Worm (Caenorhabditis elegans): ENCODE measurements around the gene F59E12.1.

The F59E12.1 gene

ce11 chrII:5701485-5701884, 47.2 kb downstream of the F59E12.1 start (continued):
- no peak for TF ChIP-seq fkh-10 (GFP tag; optimal IDR thresholded peaks at IDR 0.05)
- no peak for TF ChIP-seq Y75B8A.6 (GFP tag; IDR thresholded peaks at IDR 0.05)
- no peak for TF ChIP-seq pha-4 (GFP tag; IDR thresholded peaks at IDR 0.05)
- no peak for TF ChIP-seq pha-4 (tag; optimal IDR thresholded peaks at IDR 0.05)
- no peak for TF ChIP-seq lim-7 (GFP tag; IDR thresholded peaks at IDR 0.05)
- TF ChIP-seq F26F4.8 (GFP tag; conservative IDR thresholded peaks at IDR 0.05) = no peak
- TF ChIP-seq rbr-2 (tag; optimal IDR thresholded peaks at IDR 0.05) = peak; percentile 59
- TF ChIP-seq nhr-76 (tag; optimal IDR thresholded peaks at IDR 0.05) = no peak
- TF ChIP-seq spr-1 (tag; optimal IDR thresholded peaks at IDR 0.05) = peak; percentile 21
- peak; percentile 0 for TF ChIP-seq nhr-11 (tag; optimal IDR thresholded peaks at IDR 0.05)
- TF ChIP-seq madf-5 (GFP tag; IDR thresholded peaks at IDR 0.05) = no peak
- TF ChIP-seq nhr-6 (tag; optimal IDR thresholded peaks at IDR 0.05) = peak; percentile 46
- peak; percentile 56 for TF ChIP-seq mep-1 (tag; optimal IDR thresholded peaks at IDR 0.05)
- no peak for TF ChIP-seq tag-97 (GFP tag; IDR thresholded peaks at IDR 0.05)
- TF ChIP-seq ztf-11 (tag; optimal IDR thresholded peaks at IDR 0.05) = no peak
- no peak for TF ChIP-seq skn-1 (tag; optimal IDR thresholded peaks at IDR 0.05)
- TF ChIP-seq fos-1 (tag; optimal IDR thresholded peaks at IDR 0.05) = no peak
- no peak for TF ChIP-seq nhr-237 (tag; optimal IDR thresholded peaks at IDR 0.05)
- no peak for TF ChIP-seq Y105C5A.15 (GFP tag; IDR thresholded peaks at IDR 0.05)
- peak; percentile 86 for TF ChIP-seq hlh-30 (tag; optimal IDR thresholded peaks at IDR 0.05; ENCODE audit: insufficient read depth)
- no peak for TF ChIP-seq daf-12 (tag; optimal IDR thresholded peaks at IDR 0.05)
- TF ChIP-seq sdz-12 (GFP tag; optimal IDR thresholded peaks at IDR 0.05) = no peak
- TF ChIP-seq nhr-42 (GFP tag; IDR thresholded peaks at IDR 0.05) = no peak
- TF ChIP-seq egl-43 (GFP tag; IDR thresholded peaks at IDR 0.05) = no peak
- peak; percentile 30 for TF ChIP-seq jun-1 (tag; optimal IDR thresholded peaks at IDR 0.05)
- no peak for TF ChIP-seq gei-8 (GFP tag; optimal IDR thresholded peaks at IDR 0.05)
- TF ChIP-seq daf-16 (GFP tag; optimal IDR thresholded peaks at IDR 0.05) = no peak
- peak; percentile 60 for TF ChIP-seq daf-16 (tag; optimal IDR thresholded peaks at IDR 0.05)
- no peak for TF ChIP-seq daf-19 (GFP tag; conservative IDR thresholded peaks at IDR 0.05)
- no peak for TF ChIP-seq lir-3 (tag; optimal IDR thresholded peaks at IDR 0.05)
- TF ChIP-seq nhr-102 (tag; optimal IDR thresholded peaks at IDR 0.05) = peak; percentile 66
- no peak for TF ChIP-seq zag-1 (tag; optimal IDR thresholded peaks at IDR 0.05)
- peak; percentile 30 for TF ChIP-seq spr-3 (GFP tag; optimal IDR thresholded peaks at IDR 0.05)
- peak; percentile 45; the same call in 1 of the 2 replicates for TF ChIP-seq php-3 (GFP tag; IDR thresholded peaks at IDR 0.05)
- TF ChIP-seq R02D3.7 (tag; optimal IDR thresholded peaks at IDR 0.05) = no peak
- TF ChIP-seq nhr-28 (tag; optimal IDR thresholded peaks at IDR 0.05) = peak; percentile 11
- TF ChIP-seq set-16 (GFP tag; IDR thresholded peaks at IDR 0.05) = no peak
- TF ChIP-seq ceh-44 (GFP tag; IDR thresholded peaks at IDR 0.05) = peak; percentile 93
- TF ChIP-seq aha-1 (tag) = peak; percentile 26
- TF ChIP-seq tra-1 (GFP tag; IDR thresholded peaks at IDR 0.05) = no peak
- TF ChIP-seq dmd-8 (GFP tag; IDR thresholded peaks at IDR 0.05) = no peak
- no peak for TF ChIP-seq vab-7 (GFP tag; IDR thresholded peaks at IDR 0.05)
- TF ChIP-seq duxl-1 (tag; optimal IDR thresholded peaks at IDR 0.05; ENCODE audit: poor library complexity) = peak; percentile 76
- TF ChIP-seq mdt-29 (GFP tag; IDR thresholded peaks at IDR 0.05) = no peak
- peak; percentile 10; the same call in 1 of the 2 replicates for TF ChIP-seq arid-1 (GFP tag; conservative IDR thresholded peaks at IDR 0.05)
- TF ChIP-seq F49E8.2 (tag; optimal IDR thresholded peaks at IDR 0.05; ENCODE audit: borderline replicate concordance) = peak; percentile 21
- no peak for TF ChIP-seq cey-2 (tag; optimal IDR thresholded peaks at IDR 0.05; ENCODE audit: borderline replicate concordance, insufficient read depth)
- TF ChIP-seq ceh-32 (tag; optimal IDR thresholded peaks at IDR 0.05; ENCODE audit: poor library complexity) = no peak
- no peak for TF ChIP-seq ces-1 (GFP tag; optimal IDR thresholded peaks at IDR 0.05)
- peak; percentile 39 for TF ChIP-seq nhr-111 (GFP tag; optimal IDR thresholded peaks at IDR 0.05)
- TF ChIP-seq lsy-2 (tag; optimal IDR thresholded peaks at IDR 0.05) = peak in 1 of 2 experiments; percentile 76
- peak; percentile 57 for TF ChIP-seq lin-38 (GFP tag; IDR thresholded peaks at IDR 0.05)
- TF ChIP-seq madf-9 (GFP tag; conservative IDR thresholded peaks at IDR 0.05) = no peak
